Worm (Caenorhabditis elegans): ENCODE measurements around the gene cyn-3.

DNA sequence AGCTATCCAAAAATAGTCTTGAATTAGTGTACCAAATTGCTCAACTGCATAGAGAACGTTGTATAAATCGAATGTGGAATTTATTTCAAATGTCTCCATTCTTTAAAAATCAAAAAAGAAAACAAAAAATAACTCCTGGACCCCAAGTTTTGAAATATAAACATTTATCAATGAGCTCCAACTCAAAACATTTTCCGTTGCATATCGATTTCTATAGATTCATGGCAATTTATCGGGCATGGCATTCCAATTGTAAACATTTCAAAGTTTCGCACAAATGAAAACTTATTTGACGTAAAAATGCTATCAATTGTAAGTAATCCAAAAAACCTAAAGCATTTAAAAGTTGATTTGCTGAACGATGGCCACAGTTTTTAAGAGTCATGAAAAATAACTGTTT, 48.8 kb downstream of the cyn-3 start, which contains the start of gene srw-12:
- no peak for TF ChIP-seq tbp1 (GFP tag; optimal IDR thresholded peaks at IDR 0.05)
- TF ChIP-seq ztf-26 (tag; optimal IDR thresholded peaks at IDR 0.05), result no peak

Data from whole organism, young adult.